Worm (Caenorhabditis elegans): Measurements from ENCODE around the gene H10D18.1.

Gene H10D18.1

DNA sequence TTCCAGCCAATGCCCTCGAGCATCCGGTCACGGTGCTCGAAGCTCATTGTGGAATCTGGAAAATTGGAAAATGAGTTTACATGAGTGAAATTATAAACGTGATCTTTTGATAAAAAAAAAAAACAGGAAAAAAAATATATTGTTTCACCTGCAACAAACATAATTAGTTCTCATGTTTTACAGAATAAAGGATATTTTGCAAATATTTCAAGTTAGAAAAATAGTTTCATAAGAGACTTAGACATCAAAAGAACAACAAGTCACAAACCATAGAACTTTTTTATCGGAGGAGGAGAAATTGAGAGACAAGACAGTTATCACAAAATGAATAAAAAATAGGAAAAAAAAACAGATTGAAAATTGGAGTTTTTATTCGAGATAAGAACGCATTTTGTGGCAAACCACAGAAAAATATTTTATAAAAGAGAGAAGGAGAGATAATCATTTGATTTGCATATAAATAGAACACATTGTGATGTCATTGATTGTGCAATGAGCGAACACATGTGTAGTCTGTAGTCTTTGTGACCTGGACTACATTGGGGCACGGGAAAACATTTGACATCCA is 30.8 kb upstream of the H10D18.1 start, which contains the start of gene R08F11.1 (continued):
- no peak for TF ChIP-seq nhr-48 (tag; optimal IDR thresholded peaks at IDR 0.05)
- no peak for TF ChIP-seq hmg-1.1 (GFP tag; IDR thresholded peaks at IDR 0.05)
- TF ChIP-seq dmd-8 (GFP tag; IDR thresholded peaks at IDR 0.05), result no peak
- TF ChIP-seq mxl-3 (GFP tag; optimal IDR thresholded peaks at IDR 0.05), result no peak
- no peak for TF ChIP-seq tag-97 (GFP tag; IDR thresholded peaks at IDR 0.05)
- TF ChIP-seq nhr-237 (tag; optimal IDR thresholded peaks at IDR 0.05), result no peak
- no peak for TF ChIP-seq ceh-62 (tag; optimal IDR thresholded peaks at IDR 0.05)
- peak; percentile 74 for TF ChIP-seq pqm-1 (tag; optimal IDR thresholded peaks at IDR 0.05)
- TF ChIP-seq nhr-25 (tag; optimal IDR thresholded peaks at IDR 0.05; ENCODE audit: borderline replicate concordance, insufficient read depth), result no peak
- TF ChIP-seq egl-27 (tag; optimal IDR thresholded peaks at IDR 0.05), result no peak
- TF ChIP-seq dmd-9 (GFP tag; IDR thresholded peaks at IDR 0.05), result no peak
- no peak for TF ChIP-seq F37D6.2 (tag; optimal IDR thresholded peaks at IDR 0.05)
- no peak for TF ChIP-seq fkh-10 (GFP tag; optimal IDR thresholded peaks at IDR 0.05)
- TF ChIP-seq hif-1 (tag; optimal IDR thresholded peaks at IDR 0.05), result peak in 1 of 2 experiments; percentile 79
- no peak for TF ChIP-seq T20F7.1 (GFP tag; optimal IDR thresholded peaks at IDR 0.05)
- peak; percentile 90 for TF ChIP-seq nhr-77 (tag; optimal IDR thresholded peaks at IDR 0.05)
- peak; percentile 98 for TF ChIP-seq nhr-28 (tag; optimal IDR thresholded peaks at IDR 0.05)
- no peak for TF ChIP-seq zip-11 (GFP tag; IDR thresholded peaks at IDR 0.05)
- TF ChIP-seq daf-16 (GFP tag; optimal IDR thresholded peaks at IDR 0.05), result no peak
- TF ChIP-seq daf-16 (tag; optimal IDR thresholded peaks at IDR 0.05), result peak; percentile 90
- no peak for TF ChIP-seq nhr-111 (GFP tag; optimal IDR thresholded peaks at IDR 0.05)
- TF ChIP-seq rbr-2 (tag; optimal IDR thresholded peaks at IDR 0.05), result no peak
- TF ChIP-seq zip-2 (tag; optimal IDR thresholded peaks at IDR 0.05), result no peak

- TF ChIP-seq aha-1 (tag) (peak; percentile 63), ces-1 (GFP tag; optimal IDR thresholded peaks at IDR 0.05) (no peak), lin-15B (tag; optimal IDR thresholded peaks at IDR 0.05) (no peak), fkh-10 (GFP tag; optimal IDR thresholded peaks at IDR 0.05) (peak; percentile 68)
Observed at ce11 chrV:3788538-3788937, 26.5 kb upstream of the H10D18.1 start.

DNA sequence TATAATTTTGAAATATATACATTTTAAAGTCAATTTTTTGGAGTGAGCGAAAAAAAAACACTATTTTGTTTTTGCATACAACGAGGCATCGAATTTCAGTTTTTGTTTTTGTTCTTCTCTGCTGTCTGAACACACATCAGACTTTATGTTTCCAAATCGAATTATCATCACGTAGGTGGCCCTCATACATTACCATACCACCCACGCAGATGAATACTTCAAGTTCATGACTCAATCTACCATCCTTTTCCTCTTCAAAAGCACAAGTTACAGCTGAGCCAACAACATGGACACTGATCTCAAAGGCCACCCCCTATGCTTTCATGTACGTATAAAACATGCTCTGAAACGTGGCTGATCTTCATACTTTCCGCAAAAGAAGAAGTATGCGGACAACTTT is 25.2 kb upstream of the H10D18.1 start, which contains the start of gene R08F11.7:
Gene R08F11.7 (plus strand): TSS at position 301 of the 400 bp plus-strand sequence.
- TF ChIP-seq dpl-1 (GFP tag; optimal IDR thresholded peaks at IDR 0.05) (no peak), aha-1 (tag) (peak; percentile 82)

ce11 chrV:3790424-3790823 is 24.6 kb upstream of the H10D18.1 start:
- TF ChIP-seq hif-1 (tag; optimal IDR thresholded peaks at IDR 0.05) (no peak), nhr-102 (tag; optimal IDR thresholded peaks at IDR 0.05) (no peak), nhr-42 (GFP tag; IDR thresholded peaks at IDR 0.05) (no peak), T20F7.1 (GFP tag; optimal IDR thresholded peaks at IDR 0.05) (no peak), hlh-30 (tag; optimal IDR thresholded peaks at IDR 0.05; ENCODE audit: insufficient read depth) (no peak), ceh-62 (tag; optimal IDR thresholded peaks at IDR 0.05) (no peak), ceh-20 (GFP tag; IDR thresholded peaks at IDR 0.05) (no peak), set-16 (GFP tag; IDR thresholded peaks at IDR 0.05) (peak; percentile 70), ama-1 (optimal IDR thresholded peaks at IDR 0.05) (no peak)

ce11 chrV:3799737-3800136 is 15.3 kb upstream of the H10D18.1 start:
- TF ChIP-seq fkh-10 (GFP tag; optimal IDR thresholded peaks at IDR 0.05) (no peak), unc-62 (GFP tag; optimal IDR thresholded peaks at IDR 0.05 in 1 of 2) (peak in 1 of 2 experiments; percentile 90), unc-62 (tag; optimal IDR thresholded peaks at IDR 0.05) (no peak)

Measured in whole organism, L4 larva.